Fruit fly (Drosophila melanogaster) ovary, adult (tissue): ENCODE measurements around the gene Obp93a.

Experiments
- CG17801 ChIP-seq: fragments of 200-800 bp; optimal IDR thresholded peaks from 2 replicates; lab custom pipeline; 2019; ENCODE audit warnings: missing biosample characterization, mild to moderate bottlenecking, missing genetic modification characterization, moderate library complexity; ENCODE audit not compliant: partially characterized antibody

The Obp93a gene

DNA sequence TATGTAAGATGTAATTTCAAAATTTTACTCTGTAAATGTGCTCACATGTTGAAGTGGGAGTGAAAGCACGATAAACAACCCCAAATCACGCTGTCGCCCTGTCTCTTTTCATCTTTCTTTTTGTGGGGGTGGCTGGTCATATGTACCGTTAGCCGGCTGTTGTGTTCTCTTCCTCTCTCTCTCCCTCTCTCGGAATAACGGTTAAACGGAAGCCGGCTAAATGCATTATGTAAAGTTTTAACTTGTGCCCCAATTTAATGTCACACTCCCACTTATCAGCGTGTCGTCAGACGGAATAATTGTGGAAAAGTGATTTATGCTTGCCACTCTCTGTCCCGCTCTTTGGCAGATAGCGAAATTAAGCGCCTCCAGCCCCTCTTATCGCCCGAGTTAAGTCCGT, 11.8 kb upstream of the Obp93a start:
- TF ChIP-seq CG17801 (GFP tag; lab: Kevin White, UChicago), result no peak

DNA sequence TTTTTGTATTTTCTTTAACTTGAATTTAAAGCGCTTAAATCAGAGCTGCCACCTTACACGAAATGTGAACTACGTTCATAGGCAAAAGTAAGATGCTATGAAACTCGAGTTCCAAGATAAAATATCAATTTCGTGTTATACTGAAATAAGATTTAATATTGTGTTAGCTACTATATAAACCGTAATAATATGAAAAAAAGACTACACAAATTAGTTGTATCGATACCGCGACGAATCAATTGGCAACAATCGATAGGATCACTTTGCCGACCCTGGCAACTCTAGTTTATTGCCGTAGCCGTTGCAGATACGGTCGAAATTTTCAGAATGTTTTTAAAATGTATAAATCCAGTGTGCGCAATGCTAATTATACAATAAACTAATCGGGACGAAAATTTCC, 10.9 kb upstream of the Obp93a start, which contains the start of gene SNF4Agamma:
SNF4Agamma (plus strand) TSS at position 282 of the 400 bp plus-strand sequence.
- peak; percentile 25 for TF ChIP-seq CG17801 (GFP tag; lab: Kevin White, UChicago)

DNA sequence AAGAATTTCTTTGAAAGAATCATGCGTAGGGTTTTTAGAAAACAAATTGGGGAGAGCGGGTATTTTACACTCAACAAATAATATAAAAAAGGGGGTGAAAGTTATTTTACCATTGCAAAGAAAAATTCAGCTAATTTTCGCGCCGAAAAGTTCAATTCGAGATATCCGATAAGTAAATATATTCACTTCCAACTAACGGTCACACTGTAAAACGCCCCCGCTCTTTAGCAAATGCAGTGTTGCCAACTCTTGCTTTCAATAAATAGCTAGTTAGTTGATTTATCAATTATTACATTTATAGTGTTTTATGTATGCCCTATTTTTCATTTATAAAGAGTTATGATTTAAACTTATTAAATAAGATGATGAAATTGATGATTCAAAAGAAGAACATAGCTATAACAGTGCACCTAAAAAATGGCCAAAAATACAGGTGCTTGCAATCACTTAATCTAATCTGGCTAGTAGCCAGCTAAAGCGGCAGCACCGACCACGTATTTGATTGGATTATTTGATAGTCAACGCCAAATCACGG, 8.8 kb upstream of the Obp93a start, which contains the start of gene meigo:
meigo (plus strand) TSS at position 51 of the 535 bp plus-strand sequence.
- TF ChIP-seq CG17801 (GFP tag; lab: Kevin White, UChicago), result peak; percentile 70

DNA sequence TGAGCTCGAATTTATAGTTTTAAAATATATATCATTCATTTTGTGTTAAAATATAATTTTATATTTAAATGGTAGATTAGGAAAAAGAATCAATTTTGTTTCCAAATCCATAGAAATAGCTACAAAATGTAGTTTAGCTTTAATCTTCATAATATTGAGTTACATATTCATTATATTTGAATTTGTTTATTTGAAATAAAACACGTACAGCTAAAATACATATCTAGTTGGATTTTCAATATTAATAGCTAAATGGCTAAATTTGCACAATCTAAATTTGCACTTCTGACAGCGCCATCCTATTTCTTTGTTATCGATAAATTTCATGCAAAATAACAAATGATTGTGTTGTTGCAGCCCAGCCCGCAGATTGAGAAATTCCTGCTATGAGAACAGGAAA, 4.4 kb upstream of the Obp93a start, which contains the start of gene Usp8:
Usp8 (plus strand) TSS at position 312 of the 400 bp plus-strand sequence.
- peak; percentile 45 for TF ChIP-seq CG17801 (GFP tag; lab: Kevin White, UChicago)

DNA sequence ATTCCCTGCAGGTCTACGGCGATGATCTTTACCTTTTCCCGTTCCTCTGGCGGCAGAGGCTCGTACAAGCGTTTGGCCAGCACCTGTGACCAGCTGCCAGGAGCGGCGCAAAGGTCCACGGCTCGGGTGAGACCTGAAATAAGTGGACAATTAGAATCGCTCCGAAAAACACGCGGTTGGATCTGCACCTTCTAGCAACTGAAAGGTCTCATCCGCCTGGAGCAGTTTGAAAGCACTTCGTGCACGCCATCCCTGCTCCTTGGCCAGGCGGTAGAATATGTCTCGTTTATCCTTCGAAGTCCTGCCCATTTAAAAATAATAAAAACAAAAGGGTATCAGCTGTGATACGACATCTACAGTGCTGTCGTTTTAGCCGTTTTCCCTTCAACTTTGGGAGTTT, 4.0 kb upstream of the Obp93a start, which contains the start of gene Trm7-34:
Trm7-34 (minus strand) TSS at position 365 of the 400 bp plus-strand sequence.
- TF ChIP-seq CG17801 (GFP tag; lab: Kevin White, UChicago), result no peak

DNA sequence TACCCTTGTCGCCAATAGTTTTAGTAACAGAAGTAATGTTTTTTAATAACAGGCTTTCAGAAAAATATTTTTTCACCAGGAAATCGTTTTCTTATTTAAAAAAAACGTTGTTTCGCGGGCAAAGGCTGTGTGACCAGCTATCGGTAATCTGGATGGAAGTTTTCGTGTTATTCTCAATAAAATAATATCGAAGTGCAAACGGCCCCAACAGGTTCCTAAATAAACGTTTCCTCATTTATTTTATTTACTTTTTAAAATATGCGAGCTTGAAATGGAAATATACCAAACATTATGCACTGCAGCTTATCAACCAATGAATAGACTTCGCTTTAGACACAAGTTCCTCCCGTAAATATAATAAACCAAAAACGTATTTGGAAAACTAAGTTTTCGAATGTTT, 533 bp upstream of the Obp93a start, which contains the start of gene Ice2:
Ice2 (plus strand) TSS at position 167 of the 400 bp plus-strand sequence.
- TF ChIP-seq CG17801 (GFP tag; lab: Kevin White, UChicago), result no peak

DNA sequence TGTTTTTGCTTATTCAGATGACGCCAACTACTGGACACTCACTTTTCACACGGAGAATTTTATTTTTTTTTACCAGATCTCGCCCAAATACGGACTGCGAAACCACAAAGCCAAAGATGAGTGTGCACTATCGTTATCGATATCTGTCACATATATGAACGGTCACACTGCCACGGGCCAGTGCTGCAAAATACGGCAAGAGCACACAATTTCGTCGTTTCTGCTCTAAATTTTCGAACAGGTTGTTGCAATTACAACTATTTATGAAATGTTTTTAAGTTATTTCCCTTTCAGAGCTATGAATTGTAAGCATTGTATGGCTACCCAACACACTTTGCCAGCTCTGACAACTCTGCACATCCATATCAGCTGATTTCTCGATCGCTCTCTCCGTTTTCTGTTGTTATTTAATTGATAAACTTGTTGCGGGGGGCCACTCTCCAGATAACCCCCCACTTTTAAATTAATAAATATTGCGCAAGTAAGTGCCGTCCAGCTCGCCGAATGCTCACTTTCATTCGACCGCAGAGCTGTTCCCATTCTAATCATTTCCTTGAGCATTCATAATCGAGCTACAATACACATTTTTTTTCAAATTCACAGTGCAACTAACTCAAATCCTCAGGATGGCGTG, 2.0 kb downstream of the Obp93a start, which contains the start of the genes slmb and CG5793:
slmb (minus strand) TSS at position 134 of the 634 bp plus-strand sequence.
CG5793 (plus strand) TSS at position 222 of the 634 bp plus-strand sequence.
- peak; percentile 60 for TF ChIP-seq CG17801 (GFP tag; lab: Kevin White, UChicago)

DNA sequence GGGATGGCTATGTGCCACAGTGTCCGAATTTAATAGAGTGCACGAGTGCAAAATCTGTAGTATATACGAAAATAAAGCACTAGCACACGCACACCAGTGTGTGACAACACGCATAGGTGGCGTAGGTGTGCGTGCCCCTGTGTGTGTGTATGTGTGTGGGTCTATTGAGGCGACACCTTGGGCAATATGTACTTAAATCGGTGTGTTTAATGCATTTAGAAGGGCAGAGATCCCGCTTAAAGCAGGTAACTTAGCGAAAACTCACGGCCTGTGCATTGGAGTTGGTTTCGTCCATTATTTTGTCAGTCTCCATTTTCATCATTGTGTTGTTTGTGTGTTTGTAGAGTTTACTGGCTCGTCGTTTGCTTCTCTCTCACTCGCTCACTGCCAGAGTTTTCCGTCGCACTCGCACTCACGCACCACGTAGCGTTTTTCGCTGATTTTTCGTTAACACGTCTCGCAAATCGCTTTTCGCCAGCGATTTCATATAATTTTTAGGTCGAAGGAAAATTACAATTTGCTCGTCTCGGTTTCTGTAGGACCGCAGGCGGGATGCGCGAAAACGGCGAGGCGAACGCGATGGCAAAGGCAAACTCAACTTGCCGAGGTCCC, 2.7 kb downstream of the Obp93a start:
- no peak for TF ChIP-seq CG17801 (GFP tag; lab: Kevin White, UChicago)

DNA sequence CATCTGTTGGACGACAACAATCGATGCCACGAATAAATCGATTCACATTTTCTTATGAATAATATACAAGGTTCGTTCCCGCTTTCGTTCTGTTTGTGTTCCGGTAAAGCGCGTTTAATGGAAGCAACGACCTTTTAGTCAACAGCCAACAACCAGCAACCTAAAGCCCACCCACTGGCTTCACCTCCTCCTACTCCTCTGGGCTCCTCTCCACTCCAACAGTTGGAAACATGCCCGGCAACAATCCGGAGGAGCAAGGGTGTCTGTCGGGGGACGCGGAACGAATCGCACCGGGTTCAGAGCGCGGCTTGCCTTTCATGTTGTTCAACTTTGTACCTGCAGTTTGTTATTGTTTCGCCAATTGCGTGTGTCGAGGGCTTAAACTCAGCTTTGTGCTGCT, 5.3 kb downstream of the Obp93a start:
- TF ChIP-seq CG17801 (GFP tag; lab: Kevin White, UChicago), result no peak

DNA sequence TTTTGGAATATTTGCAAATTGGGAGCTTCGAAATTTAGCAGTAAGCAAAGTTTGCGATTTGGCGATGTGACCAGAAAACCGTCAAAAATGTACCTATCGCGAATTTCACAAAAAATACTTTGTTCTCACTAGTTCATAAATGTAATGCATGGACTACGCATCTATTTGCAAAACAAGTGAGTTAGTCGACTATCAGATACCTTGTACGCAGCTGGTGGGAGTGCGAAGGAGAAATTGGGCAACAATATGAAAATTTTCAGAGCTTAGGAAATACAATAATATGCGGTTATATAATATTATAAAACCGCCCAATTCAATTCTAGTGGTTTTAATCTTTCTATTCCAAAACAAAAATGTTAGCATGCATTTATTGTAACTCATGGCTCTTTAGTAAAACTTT, 10.7 kb downstream of the Obp93a start, which contains the start of gene Bdbt:
Bdbt (minus strand) TSS at position 73 of the 400 bp plus-strand sequence.
- peak; percentile 40 for TF ChIP-seq CG17801 (GFP tag; lab: Kevin White, UChicago)

DNA sequence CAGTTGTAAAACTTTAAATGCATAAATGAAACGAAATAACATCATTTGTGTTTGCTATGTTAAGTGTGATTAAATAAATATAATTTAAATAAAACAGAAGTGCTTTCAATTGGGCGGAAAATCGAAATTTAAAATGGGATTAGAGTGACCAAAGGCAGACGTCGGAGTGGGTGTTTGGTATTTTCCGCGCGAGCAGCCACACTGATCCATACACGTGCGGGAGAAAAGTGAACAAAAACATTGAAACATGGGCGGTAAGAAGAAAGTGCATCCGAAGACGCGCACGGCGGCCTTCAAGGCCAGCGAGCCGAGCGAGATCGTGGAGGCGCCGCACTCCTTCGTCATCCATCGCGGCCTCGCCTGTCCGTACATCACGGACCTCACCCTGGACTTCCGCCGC, 13.5 kb downstream of the Obp93a start, which contains the start of gene ppan:
ppan (plus strand) TSS at position 198 of the 400 bp plus-strand sequence.
- no peak for TF ChIP-seq CG17801 (GFP tag; lab: Kevin White, UChicago)

DNA sequence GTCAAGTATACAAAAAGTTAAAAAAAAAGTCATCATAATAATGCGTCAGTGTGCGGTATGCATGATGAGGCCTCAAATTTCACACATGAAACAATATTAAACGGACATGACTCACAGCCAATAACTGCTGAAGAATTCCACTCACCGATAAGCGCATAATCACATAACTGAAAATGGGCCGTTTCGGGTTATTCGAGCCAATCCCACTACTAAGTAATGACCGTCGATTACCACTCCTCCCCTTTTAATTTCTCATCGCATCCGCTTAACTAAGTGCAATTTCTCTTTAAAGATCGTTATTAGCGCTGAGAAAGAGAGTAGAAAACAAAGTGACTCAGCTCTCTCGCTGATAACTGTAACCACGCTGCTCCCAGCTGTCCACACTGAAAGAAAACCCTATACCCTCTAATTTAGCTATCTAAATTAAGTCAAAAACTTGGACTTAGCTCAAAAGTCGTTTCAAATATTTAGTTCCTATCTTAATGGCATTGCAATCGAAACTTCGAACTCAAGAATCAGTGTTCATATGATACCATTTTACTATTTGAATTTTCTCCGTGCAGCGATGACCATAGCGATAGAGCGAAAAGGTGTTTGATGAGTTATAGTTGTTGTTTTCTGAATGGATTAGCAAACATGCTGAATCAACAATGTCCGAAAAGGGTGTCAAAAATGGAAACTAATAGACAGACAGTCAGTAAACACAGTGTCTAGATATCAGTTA, 16.6 kb downstream of the Obp93a start:
- peak; percentile 71 for TF ChIP-seq CG17801 (GFP tag; lab: Kevin White, UChicago)

DNA sequence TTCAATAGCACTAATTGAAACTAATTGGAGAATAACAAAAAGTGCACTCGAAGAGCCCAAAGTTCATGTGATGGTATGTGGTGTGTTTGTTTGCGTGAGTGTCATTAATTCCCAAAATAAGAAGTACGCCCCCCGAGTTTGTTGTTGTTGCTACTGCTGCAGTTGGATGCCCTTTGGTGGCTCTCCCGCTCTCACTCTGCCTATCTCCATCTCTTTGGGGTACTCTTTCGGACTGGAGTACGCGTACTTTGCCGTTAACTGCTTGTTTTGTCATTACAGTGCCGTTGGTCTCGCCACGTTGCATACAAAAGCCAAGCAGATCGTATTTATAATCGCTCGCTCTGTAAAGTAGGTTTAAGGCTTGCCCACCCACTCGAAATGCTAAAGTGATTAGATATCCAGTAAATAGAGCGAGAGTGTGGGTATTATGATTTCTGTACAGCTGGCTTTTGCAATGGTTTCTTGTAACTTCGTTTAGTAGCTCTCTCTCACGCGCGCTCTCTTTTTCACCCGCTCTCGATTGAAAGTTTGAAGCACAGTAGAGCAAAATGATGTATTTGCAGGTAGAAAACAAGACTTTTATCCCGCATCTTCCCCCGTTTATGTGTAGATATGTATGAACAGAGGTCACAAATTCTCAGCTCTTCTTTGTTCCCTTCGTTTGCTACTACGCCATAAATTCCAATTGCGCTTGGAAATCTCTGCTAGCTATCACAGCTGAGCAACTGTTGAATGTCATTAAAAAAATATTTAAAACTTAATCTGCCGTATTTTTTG, 17.4 kb downstream of the Obp93a start:
- TF ChIP-seq CG17801 (GFP tag; lab: Kevin White, UChicago), result peak; percentile 45

DNA sequence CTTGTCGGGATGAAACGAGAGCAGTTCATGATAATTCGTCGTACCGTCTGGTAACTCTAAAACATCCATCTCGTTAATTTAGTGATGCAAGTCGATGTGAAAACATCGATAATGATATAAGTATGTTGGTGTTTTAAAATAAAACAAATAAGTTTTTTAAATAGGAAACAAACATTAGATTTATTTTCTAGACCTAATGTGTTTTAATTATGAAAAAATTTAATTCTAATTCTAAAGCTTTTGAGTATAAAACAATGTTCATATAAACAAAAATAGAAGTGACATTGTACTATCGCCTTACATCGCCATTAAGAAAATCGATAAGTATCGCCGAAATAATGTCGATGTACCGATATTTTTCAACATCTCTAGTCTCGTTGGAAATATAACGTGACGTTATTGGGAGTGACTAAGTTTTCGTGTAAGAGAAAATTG, 18.5 kb downstream of the Obp93a start, which contains the start of gene Rab11:
Rab11 (plus strand) TSS at position 363 of the 435 bp plus-strand sequence.
- TF ChIP-seq CG17801 (GFP tag; lab: Kevin White, UChicago), result peak; percentile 76
